Worm (Caenorhabditis elegans): ENCODE results near the gene F38E1.3.
A peak's percentile ranks its signal among the peaks of the same experiment; 100 is the strongest.

The F38E1.3 gene

DNA sequence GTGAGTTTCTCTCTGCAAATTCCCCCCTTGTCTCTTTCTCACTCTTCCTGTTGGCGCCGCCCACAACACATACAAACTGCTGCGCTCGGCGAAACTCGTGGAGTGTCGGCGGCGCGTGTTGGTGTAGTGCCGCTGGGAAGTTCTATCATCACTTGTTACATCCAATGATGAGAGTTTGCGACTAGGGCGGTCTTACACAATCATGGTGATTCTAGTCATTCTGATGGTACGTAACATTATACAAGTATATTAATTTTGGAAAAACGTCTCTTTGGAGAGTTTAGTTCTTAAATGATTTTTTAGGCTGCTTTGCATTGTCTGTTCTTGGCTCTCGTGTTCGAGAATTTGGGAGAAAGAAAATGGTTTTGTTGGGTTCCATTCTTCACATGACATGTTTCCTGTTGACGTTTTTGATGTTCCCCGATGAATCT is 27.0 kb upstream of the F38E1.3 start (continued):
- TF ChIP-seq pros-1 (tag; optimal IDR thresholded peaks at IDR 0.05) (no peak), ceh-34 (tag; optimal IDR thresholded peaks at IDR 0.05) (no peak), tbx-7 (tag; optimal IDR thresholded peaks at IDR 0.05) (no peak), gmeb-2 (tag; optimal IDR thresholded peaks at IDR 0.05) (no peak), ceh-9 (tag; optimal IDR thresholded peaks at IDR 0.05) (no peak), F13H6.1 (tag; optimal IDR thresholded peaks at IDR 0.05) (no peak), rnt-1 (tag; optimal IDR thresholded peaks at IDR 0.05) (no peak), ceh-18 (tag; optimal IDR thresholded peaks at IDR 0.05) (peak; percentile 62), ceh-6 (GFP tag; optimal IDR thresholded peaks at IDR 0.05) (no peak)

DNA sequence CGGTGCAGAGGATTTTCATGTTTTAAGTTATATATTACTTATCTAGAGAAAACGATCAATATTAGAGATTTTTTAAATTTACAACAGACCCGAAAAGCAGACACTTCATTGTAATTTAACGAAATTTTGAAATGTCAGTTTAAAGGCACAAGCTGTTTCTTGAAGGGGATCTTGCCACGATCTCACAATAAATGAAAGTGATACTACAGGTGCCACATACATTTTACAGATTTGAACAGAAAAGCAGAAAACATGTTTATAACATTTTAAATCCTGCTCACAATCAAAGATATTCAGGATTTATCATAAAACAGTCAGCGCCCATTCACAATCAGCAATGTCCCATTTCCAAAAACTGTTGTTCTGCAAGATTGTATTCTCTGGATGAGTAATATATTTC is 26.0 kb upstream of the F38E1.3 start:
- TF ChIP-seq Y22D7AL.16 (tag; optimal IDR thresholded peaks at IDR 0.05) (no peak), pha-4 (tag; optimal IDR thresholded peaks at IDR 0.05) (no peak), ceh-6 (GFP tag; optimal IDR thresholded peaks at IDR 0.05) (no peak), ceh-2 (tag; optimal IDR thresholded peaks at IDR 0.05) (no peak), fkh-10 (GFP tag; optimal IDR thresholded peaks at IDR 0.05) (no peak)

DNA sequence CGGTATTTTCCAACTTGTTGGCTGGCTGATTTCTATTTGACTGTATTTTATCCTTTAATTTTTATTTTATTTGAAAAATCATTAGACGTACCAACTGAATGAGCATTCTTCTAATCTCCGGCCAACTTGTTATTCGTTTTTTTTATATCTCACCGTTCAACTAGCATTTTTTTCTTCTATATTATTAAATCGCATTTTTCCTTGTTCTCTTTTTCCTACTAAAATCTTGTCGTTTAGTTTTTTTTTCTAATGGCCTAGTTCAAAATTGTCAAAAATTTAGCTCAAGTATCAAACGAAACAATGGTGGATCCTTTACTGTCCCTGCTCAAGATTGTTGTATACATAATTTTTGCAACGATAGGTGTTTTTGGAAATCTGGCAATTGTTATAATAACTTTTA is 24.6 kb upstream of the F38E1.3 start, which contains the start of gene srsx-22:
srsx-22 (plus strand) TSS at position 301 of the 400 bp plus-strand sequence.
- no peak for TF ChIP-seq unc-55 (GFP tag; optimal IDR thresholded peaks at IDR 0.05)
- TF ChIP-seq ceh-34 (tag; optimal IDR thresholded peaks at IDR 0.05), result no peak
- no peak for TF ChIP-seq K09A11.1 (tag; optimal IDR thresholded peaks at IDR 0.05; ENCODE audit: insufficient read depth)
- TF ChIP-seq tbx-2 (tag; optimal IDR thresholded peaks at IDR 0.05), result no peak
- no peak for TF ChIP-seq tbx-7 (tag; optimal IDR thresholded peaks at IDR 0.05)
- TF ChIP-seq fkh-6 (tag; optimal IDR thresholded peaks at IDR 0.05), result no peak
- TF ChIP-seq pax-1 (tag; optimal IDR thresholded peaks at IDR 0.05), result no peak
- no peak for TF ChIP-seq ceh-9 (tag; optimal IDR thresholded peaks at IDR 0.05)
- TF ChIP-seq fax-1 (tag; optimal IDR thresholded peaks at IDR 0.05), result no peak

DNA sequence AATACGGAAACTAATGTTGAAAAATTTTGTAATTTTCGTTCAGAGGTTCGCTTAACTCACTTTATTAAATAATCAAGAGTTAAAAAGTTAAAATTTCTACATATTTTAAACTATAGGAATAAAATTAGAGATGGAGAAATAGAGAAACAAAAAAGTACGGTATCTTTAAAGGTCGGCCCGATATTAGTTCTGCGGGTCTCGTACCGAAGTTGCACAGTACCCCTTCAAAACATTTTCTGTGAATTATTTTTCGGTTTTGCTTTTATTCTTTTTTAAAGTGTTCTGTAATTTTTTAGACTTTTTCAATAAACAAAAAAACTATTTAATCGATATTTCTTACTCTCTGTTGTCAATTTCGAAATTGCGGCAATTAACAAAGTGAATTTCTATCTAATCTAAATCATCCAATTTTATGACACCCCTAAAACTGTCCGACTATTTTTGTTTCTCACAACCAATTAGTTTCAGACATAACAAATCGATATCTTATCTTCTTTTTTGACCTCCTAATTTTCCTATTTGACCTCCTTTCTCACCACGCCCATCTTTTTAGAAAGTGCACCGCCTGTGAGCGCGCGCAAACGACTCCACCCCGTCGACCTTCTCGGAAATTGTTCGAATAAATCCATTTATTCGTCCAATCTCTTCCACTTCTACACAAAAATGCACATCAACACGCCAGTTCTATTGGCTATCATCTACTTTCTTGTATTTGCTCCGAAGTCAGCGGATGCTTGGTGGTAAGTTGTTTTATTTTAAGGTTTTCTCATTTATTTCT is 20.3 kb upstream of the F38E1.3 start, which contains the start of gene mom-2:
mom-2 (plus strand) TSS at position 554 of the 778 bp plus-strand sequence.
- TF ChIP-seq eyg-1 (tag; optimal IDR thresholded peaks at IDR 0.05) (no peak), Y22D7AL.16 (tag; optimal IDR thresholded peaks at IDR 0.05) (no peak), gmeb-2 (tag; optimal IDR thresholded peaks at IDR 0.05) (no peak), K09A11.1 (tag; optimal IDR thresholded peaks at IDR 0.05; ENCODE audit: insufficient read depth) (no peak), sdc-2 (tag; optimal IDR thresholded peaks at IDR 0.05) (no peak), elt-2 (tag; optimal IDR thresholded peaks at IDR 0.05) (no peak), hlh-13 (GFP tag; optimal IDR thresholded peaks at IDR 0.05) (no peak)

DNA sequence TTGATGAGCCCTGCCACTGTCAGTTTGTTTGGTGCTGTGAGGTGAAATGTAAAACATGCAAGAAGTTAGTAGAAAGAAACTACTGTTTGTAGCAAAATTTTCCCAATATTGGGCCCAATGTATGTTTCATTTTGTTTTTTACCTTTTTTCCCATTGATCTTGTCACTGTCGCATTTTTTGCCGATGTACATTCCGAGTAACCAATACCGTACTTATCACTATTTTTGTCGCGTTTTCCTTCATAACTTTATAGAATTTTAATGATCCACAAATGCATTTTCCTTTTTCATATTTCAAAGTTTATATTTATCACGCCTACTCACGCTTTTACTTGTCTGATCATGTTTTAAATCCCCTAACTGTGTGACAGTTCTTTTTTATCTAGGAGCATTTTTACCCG is 18.2 kb upstream of the F38E1.3 start:
- TF ChIP-seq ceh-2 (tag; optimal IDR thresholded peaks at IDR 0.05), result no peak
- no peak for TF ChIP-seq hlh-13 (GFP tag; optimal IDR thresholded peaks at IDR 0.05)
- TF ChIP-seq ceh-48 (tag; optimal IDR thresholded peaks at IDR 0.05), result no peak
- no peak for TF ChIP-seq sox-2 (GFP tag; IDR thresholded peaks at IDR 0.05)
- TF ChIP-seq unc-55 (GFP tag; optimal IDR thresholded peaks at IDR 0.05), result no peak
- no peak for TF ChIP-seq pat-9 (tag; optimal IDR thresholded peaks at IDR 0.05)
- no peak for TF ChIP-seq rnt-1 (tag; optimal IDR thresholded peaks at IDR 0.05)
- TF ChIP-seq sox-4 (tag; optimal IDR thresholded peaks at IDR 0.05), result no peak

DNA sequence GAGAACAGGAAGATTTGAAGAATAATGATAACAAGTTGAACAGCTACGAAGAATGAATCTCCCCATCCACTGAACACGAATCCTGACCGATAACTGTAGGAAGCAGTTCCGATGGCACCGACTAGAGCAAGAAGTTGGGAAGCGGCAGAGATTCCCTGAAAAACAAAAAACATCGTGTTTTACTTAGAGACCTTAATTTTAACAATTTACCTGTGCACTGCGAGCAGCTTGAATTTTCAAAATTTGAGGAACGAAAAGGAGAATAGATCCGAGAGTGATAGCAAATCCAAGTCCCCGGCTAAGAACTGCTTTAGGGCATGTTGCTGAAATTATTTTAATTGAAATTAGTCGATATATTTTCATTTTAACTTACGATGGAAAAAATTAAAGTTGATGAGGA is 17.2 kb upstream of the F38E1.3 start:
- TF ChIP-seq fax-1 (tag; optimal IDR thresholded peaks at IDR 0.05) (no peak), sox-4 (tag; optimal IDR thresholded peaks at IDR 0.05) (no peak), tbx-7 (tag; optimal IDR thresholded peaks at IDR 0.05) (no peak)

DNA sequence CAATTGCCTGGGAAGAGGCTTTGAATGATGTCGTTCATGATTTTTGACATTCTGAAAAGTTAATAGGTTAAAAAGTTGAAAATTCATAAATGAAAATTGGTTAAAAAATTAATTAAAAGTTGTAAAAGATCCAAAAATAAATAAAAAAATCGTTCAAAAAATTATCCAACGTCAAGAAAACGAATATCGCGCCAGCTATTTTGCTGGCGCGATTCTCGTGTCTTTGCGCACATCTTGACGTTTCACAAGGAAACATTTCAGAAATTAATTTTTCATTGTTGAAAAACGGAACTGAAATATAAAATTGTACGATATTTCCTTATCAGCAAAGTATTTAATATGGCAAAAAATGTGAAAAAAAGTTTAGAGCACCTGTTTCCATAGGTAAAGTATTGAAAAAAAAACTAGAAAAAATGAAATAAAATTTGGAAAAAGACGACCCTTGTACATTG is 16.8 kb upstream of the F38E1.3 start, which contains the start of gene mpdu-1:
mpdu-1 (minus strand) TSS at position 51 of the 452 bp plus-strand sequence.
- TF ChIP-seq dve-1 (tag; optimal IDR thresholded peaks at IDR 0.05) (no peak), nfya-1 (tag; optimal IDR thresholded peaks at IDR 0.05) (peak; percentile 27), ztf-16 (tag; optimal IDR thresholded peaks at IDR 0.05) (no peak), hlh-6 (tag; optimal IDR thresholded peaks at IDR 0.05) (no peak), elt-2 (tag; optimal IDR thresholded peaks at IDR 0.05) (peak; percentile 36)
